Worm (Caenorhabditis elegans) whole organism, early embryonic: ENCODE data around the gene arrd-11.

Experiments
- B0310.2 ChIP-seq: sonication (generic microtip); optimal IDR thresholded peaks from 2 replicates; lab custom pipeline; 2016; ENCODE audit warnings: mild to moderate bottlenecking, missing genetic modification characterization, missing compliant biosample characterization
- F13C5.2 ChIP-seq: sonication (generic microtip); optimal IDR thresholded peaks from 2 replicates; lab custom pipeline; 2017; ENCODE audit warnings: mild to moderate bottlenecking, missing genetic modification characterization, inconsistent platforms, missing compliant biosample characterization
- aly-1 ChIP-seq: sonication (generic microtip); optimal IDR thresholded peaks from 2 replicates; lab custom pipeline; 2016; ENCODE audit warnings: missing genetic modification characterization, missing compliant biosample characterization
- ama-1 ChIP-seq: fragments of 150-350 bp; optimal IDR thresholded peaks from 2 replicates; lab custom pipeline; 2014
- ceh-13 ChIP-seq: fragments of 200-800 bp; sonication (Bioruptor generic); optimal IDR thresholded peaks from 2 replicates; lab custom pipeline; 2018; ENCODE audit warnings: mild to moderate bottlenecking, missing genetic modification characterization, missing compliant biosample characterization
- ceh-36 ChIP-seq: sonication (generic microtip); optimal IDR thresholded peaks from 2 replicates; lab custom pipeline; 2016; ENCODE audit warnings: missing genetic modification characterization, inconsistent platforms, missing compliant biosample characterization
- ets-7 ChIP-seq: sonication (generic microtip); optimal IDR thresholded peaks from 2 replicates; lab custom pipeline; 2016; ENCODE audit warnings: missing genotype, missing genetic modification characterization, missing compliant biosample characterization
- flt-1 ChIP-seq: fragments of 200-800 bp; sonication (Bioruptor generic); IDR thresholded peaks from 2 replicates; pipeline ENCODE4 v1.3.6; 2022; ENCODE audit warnings: missing genetic modification characterization, missing compliant biosample characterization
- hmbx-1 ChIP-seq: sonication (generic microtip); optimal IDR thresholded peaks from 2 replicates; lab custom pipeline; 2016; ENCODE audit warnings: mild to moderate bottlenecking, missing genetic modification characterization, missing compliant biosample characterization
- pes-1 ChIP-seq: fragments of 200-800 bp; sonication (Bioruptor generic); IDR thresholded peaks from 2 replicates; pipeline ENCODE4 v1.3.6; 2022; ENCODE audit warnings: missing genetic modification reagents, missing genetic modification characterization, missing compliant biosample characterization
- scrt-1 ChIP-seq: fragments of 200-800 bp; sonication (Bioruptor generic); IDR thresholded peaks from 2 replicates; pipeline ENCODE4 v1.3.6; 2022; ENCODE audit warnings: missing genetic modification characterization, missing compliant biosample characterization
- sea-1 ChIP-seq: fragments of 200-800 bp; sonication (Bioruptor generic); conservative IDR thresholded peaks from 2 replicates; pipeline ENCODE4 v1.3.6; 2022; ENCODE audit warnings: missing genetic modification characterization, missing compliant biosample characterization
- tbx-37 ChIP-seq: fragments of 200-800 bp; sonication (Bioruptor generic); conservative IDR thresholded peaks from 2 replicates; pipeline ENCODE4 v1.3.6; 2022; ENCODE audit warnings: missing genetic modification reagents, missing genetic modification characterization, missing compliant biosample characterization
- tra-4 ChIP-seq: sonication (generic microtip); optimal IDR thresholded peaks from 2 replicates; lab custom pipeline; 2017; ENCODE audit warnings: missing genetic modification characterization, missing compliant biosample characterization

DNA sequence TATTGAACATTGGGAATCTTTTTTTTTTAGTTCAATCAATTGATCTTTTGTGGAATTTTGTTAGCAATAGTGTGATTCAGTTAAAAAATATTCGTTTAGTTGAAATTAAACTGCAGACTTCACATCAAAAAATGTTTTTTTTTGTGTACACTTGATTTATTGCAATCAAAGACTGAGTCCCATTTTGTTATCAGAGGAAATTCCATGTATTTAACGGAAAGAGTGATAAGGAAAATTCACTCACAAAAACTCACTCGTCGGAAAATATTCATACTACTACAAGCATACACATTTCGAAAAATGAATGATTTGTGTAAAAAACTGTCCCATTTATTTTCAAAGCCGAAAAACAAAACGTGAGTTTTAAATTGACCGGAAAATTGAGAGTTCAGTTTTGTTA is 8.1 kb downstream of the arrd-11 start, which contains the start of gene C01B9.1:
- no peak for TF ChIP-seq flt-1
- no peak for TF ChIP-seq ama-1 (lab: Kevin White, UChicago)
- no peak for TF ChIP-seq scrt-1
- no peak for TF ChIP-seq ceh-36 (tag; lab: Kevin White, UChicago)
- TF ChIP-seq aly-1 (tag; lab: Kevin White, UChicago) = no peak
- TF ChIP-seq B0310.2 (tag; lab: Kevin White, UChicago) = no peak
- TF ChIP-seq ceh-13 (GFP tag; lab: Kevin White, UChicago) = no peak
- no peak for TF ChIP-seq tra-4
- no peak for TF ChIP-seq tbx-37 (GFP tag; lab: Robert Waterston, UW)
- TF ChIP-seq sea-1 = no peak
- no peak for TF ChIP-seq hmbx-1
- no peak for TF ChIP-seq ets-7 (tag; lab: Kevin White, UChicago)
- TF ChIP-seq F13C5.2 (tag; lab: Kevin White, UChicago) = no peak
- no peak for TF ChIP-seq pes-1 (GFP tag; lab: Robert Waterston, UW)
